Worm (Caenorhabditis elegans): ENCODE data around the gene rbr-2.

- TF ChIP-seq nhr-76 (tag; optimal IDR thresholded peaks at IDR 0.05) (no peak), pha-4 (tag; optimal IDR thresholded peaks at IDR 0.05) (peak; percentile 39), mab-5 (tag; optimal IDR thresholded peaks at IDR 0.05) (no peak), mep-1 (tag; optimal IDR thresholded peaks at IDR 0.05) (peak; percentile 40), ces-1 (GFP tag; optimal IDR thresholded peaks at IDR 0.05) (peak; percentile 79), unc-62 (GFP tag; optimal IDR thresholded peaks at IDR 0.05) (peak; percentile 14), M03D4.4 (tag; optimal IDR thresholded peaks at IDR 0.05) (peak; percentile 30), cnd-1 (tag; optimal IDR thresholded peaks at IDR 0.05) (no peak), sptf-1 (tag; optimal IDR thresholded peaks at IDR 0.05) (no peak), snpc-4 (tag; optimal IDR thresholded peaks at IDR 0.05) (no peak), elt-3 (tag; optimal IDR thresholded peaks at IDR 0.05) (no peak), elt-1 (tag; optimal IDR thresholded peaks at IDR 0.05; ENCODE audit: borderline replicate concordance, insufficient read depth) (peak; percentile 27), blmp-1 (tag; optimal IDR thresholded peaks at IDR 0.05) (no peak)
Observed at ce11 chrIV:10918877-10919560, 851 bp upstream of the rbr-2 start.

All from whole organism, mixed stage, embryonic.